Worm (Caenorhabditis elegans): ENCODE data around the gene R11E3.1.
A peak's percentile ranks its signal among the peaks of the same experiment; 100 is the strongest.

R11E3.1 gene

ce11 chrIV:4764422-4764821, 25.1 kb upstream of the R11E3.1 start, which contains the start of gene npp-26:
Gene npp-26, plus strand, starts transcription at chrIV:4764722.
- TF ChIP-seq nhr-237 (tag; optimal IDR thresholded peaks at IDR 0.05): no peak
- TF ChIP-seq ces-1 (GFP tag; optimal IDR thresholded peaks at IDR 0.05): no peak
- no peak for TF ChIP-seq pha-4 (tag; optimal IDR thresholded peaks at IDR 0.05)
- TF ChIP-seq ham-2 (GFP tag; optimal IDR thresholded peaks at IDR 0.05): no peak
- TF ChIP-seq ceh-83 (GFP tag; optimal IDR thresholded peaks at IDR 0.05): no peak
- TF ChIP-seq lin-32 (GFP tag; optimal IDR thresholded peaks at IDR 0.05): no peak
- no peak for TF ChIP-seq lin-13 (tag; optimal IDR thresholded peaks at IDR 0.05)
- TF ChIP-seq mab-5 (tag; optimal IDR thresholded peaks at IDR 0.05): no peak
- TF ChIP-seq unc-62 (GFP tag; optimal IDR thresholded peaks at IDR 0.05): no peak
- no peak for TF ChIP-seq ceh-43 (GFP tag; optimal IDR thresholded peaks at IDR 0.05)
- TF ChIP-seq nhr-28 (tag; optimal IDR thresholded peaks at IDR 0.05): no peak
- no peak for TF ChIP-seq flh-1 (GFP tag; optimal IDR thresholded peaks at IDR 0.05)
- TF ChIP-seq mep-1 (tag; optimal IDR thresholded peaks at IDR 0.05): no peak

- no peak for TF ChIP-seq unc-62 (GFP tag; optimal IDR thresholded peaks at IDR 0.05)
- TF ChIP-seq hlh-1 (tag; optimal IDR thresholded peaks at IDR 0.05): no peak
- TF ChIP-seq nhr-237 (tag; optimal IDR thresholded peaks at IDR 0.05): no peak
- no peak for TF ChIP-seq bed-3 (GFP tag; optimal IDR thresholded peaks at IDR 0.05)
- no peak for TF ChIP-seq mab-5 (tag; optimal IDR thresholded peaks at IDR 0.05)
- TF ChIP-seq ces-1 (GFP tag; optimal IDR thresholded peaks at IDR 0.05): no peak
- TF ChIP-seq zip-8 (tag; optimal IDR thresholded peaks at IDR 0.05): no peak
These were observed 17.8 kb upstream of the R11E3.1 start, which contains the start of gene R11E3.2 for ce11 chrIV:4771792-4772191. Gene R11E3.2, plus strand, starts transcription at chrIV:4772092.

ce11 chrIV:4776001-4776400, 13.5 kb upstream of the R11E3.1 start, which contains the start of gene R11E3.19:
Gene R11E3.19, minus strand, starts transcription at chrIV:4776101.
- no peak for TF ChIP-seq bed-3 (GFP tag; optimal IDR thresholded peaks at IDR 0.05)
- TF ChIP-seq ztf-11 (tag; optimal IDR thresholded peaks at IDR 0.05): no peak
- no peak for TF ChIP-seq ceh-43 (GFP tag; optimal IDR thresholded peaks at IDR 0.05)
- TF ChIP-seq sem-2 (GFP tag; optimal IDR thresholded peaks at IDR 0.05): no peak
- TF ChIP-seq snpc-4 (tag; optimal IDR thresholded peaks at IDR 0.05): no peak
- TF ChIP-seq lsy-2 (tag; optimal IDR thresholded peaks at IDR 0.05): no peak
- TF ChIP-seq pha-4 (tag; optimal IDR thresholded peaks at IDR 0.05): no peak
- TF ChIP-seq M03D4.4 (tag; optimal IDR thresholded peaks at IDR 0.05): no peak
- TF ChIP-seq lin-32 (GFP tag; optimal IDR thresholded peaks at IDR 0.05): no peak
- TF ChIP-seq ceh-39 (tag; optimal IDR thresholded peaks at IDR 0.05): no peak
- TF ChIP-seq nhr-2 (tag; optimal IDR thresholded peaks at IDR 0.05): no peak
- TF ChIP-seq nhr-12 (tag; optimal IDR thresholded peaks at IDR 0.05): no peak
- TF ChIP-seq unc-120 (tag; optimal IDR thresholded peaks at IDR 0.05; ENCODE audit: poor library complexity, severe bottlenecking): no peak
- TF ChIP-seq ces-1 (GFP tag; optimal IDR thresholded peaks at IDR 0.05): no peak
- TF ChIP-seq hlh-1 (tag; optimal IDR thresholded peaks at IDR 0.05): no peak
- TF ChIP-seq elt-1 (tag; optimal IDR thresholded peaks at IDR 0.05; ENCODE audit: borderline replicate concordance, insufficient read depth): no peak
- no peak for TF ChIP-seq tbx-8 (GFP tag; optimal IDR thresholded peaks at IDR 0.05)

ce11 chrIV:4776501-4776900, 13.0 kb upstream of the R11E3.1 start:
- TF ChIP-seq mep-1 (tag; optimal IDR thresholded peaks at IDR 0.05) (no peak), ceh-39 (tag; optimal IDR thresholded peaks at IDR 0.05) (no peak), unc-62 (GFP tag; optimal IDR thresholded peaks at IDR 0.05) (no peak)

- TF ChIP-seq M03D4.4 (tag; optimal IDR thresholded peaks at IDR 0.05): no peak
These were observed 9.4 kb upstream of the R11E3.1 start, which contains the start of gene set-15 for ce11 chrIV:4780129-4780528. Gene set-15, minus strand, starts transcription at chrIV:4780229.

ce11 chrIV:4781123-4781522, 8.4 kb upstream of the R11E3.1 start:
- TF ChIP-seq nhr-237 (tag; optimal IDR thresholded peaks at IDR 0.05) (no peak), nhr-28 (tag; optimal IDR thresholded peaks at IDR 0.05) (no peak), ceh-43 (GFP tag; optimal IDR thresholded peaks at IDR 0.05) (no peak), unc-120 (tag; optimal IDR thresholded peaks at IDR 0.05; ENCODE audit: poor library complexity, severe bottlenecking) (peak; percentile 57), flh-1 (GFP tag; optimal IDR thresholded peaks at IDR 0.05) (no peak), drap-1 (GFP tag; optimal IDR thresholded peaks at IDR 0.05) (no peak), tbx-8 (GFP tag; optimal IDR thresholded peaks at IDR 0.05) (no peak), lin-13 (tag; optimal IDR thresholded peaks at IDR 0.05) (no peak), cnd-1 (tag; optimal IDR thresholded peaks at IDR 0.05) (peak; percentile 42), hlh-1 (tag; optimal IDR thresholded peaks at IDR 0.05) (peak; percentile 73), unc-62 (GFP tag; optimal IDR thresholded peaks at IDR 0.05) (no peak), nhr-2 (tag; optimal IDR thresholded peaks at IDR 0.05) (peak; percentile 75), sptf-1 (tag; optimal IDR thresholded peaks at IDR 0.05) (peak; percentile 55), M03D4.4 (tag; optimal IDR thresholded peaks at IDR 0.05) (no peak), lin-32 (GFP tag; optimal IDR thresholded peaks at IDR 0.05) (no peak), nhr-12 (tag; optimal IDR thresholded peaks at IDR 0.05) (no peak), ham-2 (GFP tag; optimal IDR thresholded peaks at IDR 0.05) (no peak), mls-2 (tag; optimal IDR thresholded peaks at IDR 0.05) (peak; percentile 36), nhr-76 (tag; optimal IDR thresholded peaks at IDR 0.05) (no peak), ceh-83 (GFP tag; optimal IDR thresholded peaks at IDR 0.05) (no peak), ztf-11 (tag; optimal IDR thresholded peaks at IDR 0.05) (peak; percentile 19), sem-2 (GFP tag; optimal IDR thresholded peaks at IDR 0.05) (no peak)

All from whole organism, mixed stage, embryonic.